Worm (Caenorhabditis elegans) whole organism, mixed stage, embryonic: ENCODE data around the gene F14B8.4.

Experiments
- elt-3 ChIP-seq: fragments of 150-350 bp; optimal IDR thresholded peaks from 2 replicates; lab custom pipeline; 2014; ENCODE audit warnings: missing biosample characterization, missing genetic modification characterization
- ztf-11 ChIP-seq: fragments of 150-350 bp; optimal IDR thresholded peaks from 2 replicates; lab custom pipeline; 2014; ENCODE audit warnings: missing biosample characterization, missing genetic modification characterization

DNA sequence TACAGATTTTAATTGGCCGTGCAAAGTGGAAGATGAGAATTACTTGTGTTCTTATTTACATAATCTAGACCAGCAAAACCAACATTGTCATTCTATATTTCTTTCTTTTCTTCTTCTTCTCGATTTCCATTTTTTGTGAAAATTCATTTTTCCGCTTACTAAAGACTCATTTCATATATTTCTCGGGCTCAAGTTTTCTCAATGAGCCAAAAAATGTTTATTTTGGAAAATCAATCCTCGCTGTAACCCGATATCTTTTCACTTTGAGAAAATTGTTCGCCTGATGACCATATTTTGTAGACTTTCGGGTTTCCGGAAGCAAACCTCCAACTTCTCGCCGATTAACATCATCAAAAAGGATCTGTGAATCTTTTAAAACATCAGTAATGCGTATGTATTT, 14.2 kb upstream of the F14B8.4 start, which contains the start of gene nhx-4:
- TF ChIP-seq elt-3 (no peak), ztf-11 (tag; lab: Kevin White, UChicago) (no peak)
